Worm (Caenorhabditis elegans) whole organism, early embryonic: ENCODE results near the gene mex-5.

Experiments used
- B0310.2 ChIP-seq: sonication (generic microtip); optimal IDR thresholded peaks from 2 replicates; lab custom pipeline; 2016; ENCODE audit warnings: mild to moderate bottlenecking, missing genetic modification characterization, missing compliant biosample characterization
- F13C5.2 ChIP-seq: sonication (generic microtip); optimal IDR thresholded peaks from 2 replicates; lab custom pipeline; 2017; ENCODE audit warnings: mild to moderate bottlenecking, missing genetic modification characterization, inconsistent platforms, missing compliant biosample characterization
- aly-1 ChIP-seq: sonication (generic microtip); optimal IDR thresholded peaks from 2 replicates; lab custom pipeline; 2016; ENCODE audit warnings: missing genetic modification characterization, missing compliant biosample characterization
- ama-1 ChIP-seq: fragments of 150-350 bp; optimal IDR thresholded peaks from 2 replicates; lab custom pipeline; 2014
- ceh-13 ChIP-seq: fragments of 200-800 bp; sonication (Bioruptor generic); optimal IDR thresholded peaks from 2 replicates; lab custom pipeline; 2018; ENCODE audit warnings: mild to moderate bottlenecking, missing genetic modification characterization, missing compliant biosample characterization
- ceh-36 ChIP-seq: sonication (generic microtip); optimal IDR thresholded peaks from 2 replicates; lab custom pipeline; 2016; ENCODE audit warnings: missing genetic modification characterization, inconsistent platforms, missing compliant biosample characterization
- ets-7 ChIP-seq: sonication (generic microtip); optimal IDR thresholded peaks from 2 replicates; lab custom pipeline; 2016; ENCODE audit warnings: missing genotype, missing genetic modification characterization, missing compliant biosample characterization
- flt-1 ChIP-seq: fragments of 200-800 bp; sonication (Bioruptor generic); IDR thresholded peaks from 2 replicates; pipeline ENCODE4 v1.3.6; 2022; ENCODE audit warnings: missing genetic modification characterization, missing compliant biosample characterization
- hmbx-1 ChIP-seq: sonication (generic microtip); optimal IDR thresholded peaks from 2 replicates; lab custom pipeline; 2016; ENCODE audit warnings: mild to moderate bottlenecking, missing genetic modification characterization, missing compliant biosample characterization
- hmg-4 ChIP-seq: fragments of 200-800 bp; sonication (Bioruptor generic); optimal IDR thresholded peaks from 2 replicates; lab custom pipeline; 2018; ENCODE audit warnings: mild to moderate bottlenecking, missing genetic modification characterization, missing compliant biosample characterization
- hnd-1 ChIP-seq: sonication (generic microtip); optimal IDR thresholded peaks from 2 replicates; lab custom pipeline; 2016; ENCODE audit warnings: missing genetic modification characterization, missing compliant biosample characterization
- pes-1 ChIP-seq: fragments of 200-800 bp; sonication (Bioruptor generic); IDR thresholded peaks from 2 replicates; pipeline ENCODE4 v1.3.6; 2022; ENCODE audit warnings: missing genetic modification reagents, missing genetic modification characterization, missing compliant biosample characterization
- scrt-1 ChIP-seq: fragments of 200-800 bp; sonication (Bioruptor generic); IDR thresholded peaks from 2 replicates; pipeline ENCODE4 v1.3.6; 2022; ENCODE audit warnings: missing genetic modification characterization, missing compliant biosample characterization
- sea-1 ChIP-seq: fragments of 200-800 bp; sonication (Bioruptor generic); conservative IDR thresholded peaks from 2 replicates; pipeline ENCODE4 v1.3.6; 2022; ENCODE audit warnings: missing genetic modification characterization, missing compliant biosample characterization
- tbx-11 ChIP-seq: fragments of 200-800 bp; sonication (Bioruptor generic); IDR thresholded peaks from 2 replicates; pipeline ENCODE4 v1.3.6; 2022; ENCODE audit warnings: missing genetic modification characterization, missing compliant biosample characterization
- tbx-37 ChIP-seq: fragments of 200-800 bp; sonication (Bioruptor generic); conservative IDR thresholded peaks from 2 replicates; pipeline ENCODE4 v1.3.6; 2022; ENCODE audit warnings: missing genetic modification reagents, missing genetic modification characterization, missing compliant biosample characterization
- tra-4 ChIP-seq: sonication (generic microtip); optimal IDR thresholded peaks from 2 replicates; lab custom pipeline; 2017; ENCODE audit warnings: missing genetic modification characterization, missing compliant biosample characterization

Gene mex-5

DNA sequence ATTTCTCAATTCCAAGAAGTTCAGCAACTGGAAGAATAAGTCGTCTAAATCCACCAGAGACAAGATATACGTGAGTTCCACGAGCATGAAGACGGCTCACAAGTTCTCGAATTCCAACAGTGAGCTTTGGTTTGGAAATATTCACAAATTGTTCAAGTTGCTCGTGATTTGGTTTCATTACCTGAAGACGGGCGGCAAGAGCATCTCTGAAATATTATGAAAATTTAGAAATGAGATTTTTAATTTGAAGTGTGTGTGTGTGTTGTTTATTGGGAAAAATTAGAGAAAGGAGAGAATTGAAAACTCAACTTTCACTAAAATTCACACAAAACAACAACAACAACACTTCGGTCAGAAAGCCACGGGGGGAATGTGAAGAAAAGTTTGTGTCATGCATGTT is 37.2 kb downstream of the mex-5 start:
- TF ChIP-seq sea-1 (GFP tag; lab: Robert Waterston, UW) (no peak), tra-4 (tag; lab: Kevin White, UChicago) (no peak), ceh-36 (tag; lab: Kevin White, UChicago) (no peak), flt-1 (GFP tag; lab: Robert Waterston, UW) (no peak), tbx-37 (no peak), ama-1 (lab: Kevin White, UChicago) (no peak), tbx-11 (GFP tag; lab: Robert Waterston, UW) (no peak), ets-7 (tag; lab: Kevin White, UChicago) (no peak), hmbx-1 (tag; lab: Kevin White, UChicago) (no peak), hmg-4 (GFP tag; lab: Kevin White, UChicago) (no peak), ceh-13 (GFP tag; lab: Kevin White, UChicago) (no peak), F13C5.2 (no peak), hnd-1 (tag; lab: Kevin White, UChicago) (no peak), scrt-1 (GFP tag; lab: Robert Waterston, UW) (no peak)

- no peak for TF ChIP-seq ama-1 (lab: Kevin White, UChicago)
These were observed 38.7 kb downstream of the mex-5 start for ce11 chrIV:13392230-13392629.

DNA sequence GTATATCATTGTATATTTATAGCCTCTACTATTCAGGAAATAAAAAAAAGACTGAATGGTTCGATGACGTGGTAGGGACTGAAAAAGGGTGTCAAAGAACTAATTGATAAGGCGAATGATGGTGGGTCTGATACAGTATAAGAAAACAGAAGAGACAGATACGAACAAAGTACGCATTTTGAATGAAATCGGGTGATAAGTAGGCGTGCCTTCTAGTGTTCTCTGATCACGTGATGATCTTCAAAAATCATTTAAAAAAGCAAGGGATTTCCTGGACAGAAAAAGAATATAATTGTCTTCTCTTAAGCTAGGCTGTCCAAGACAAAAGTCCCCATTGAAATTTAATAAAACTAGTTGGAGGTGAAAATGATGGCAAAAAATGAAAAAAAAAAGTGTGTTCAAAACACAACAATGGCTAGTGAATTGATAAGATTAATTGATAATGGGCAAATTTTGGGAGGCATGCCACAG is 39.8 kb downstream of the mex-5 start:
- TF ChIP-seq pes-1 (no peak), ama-1 (lab: Kevin White, UChicago) (no peak), sea-1 (GFP tag; lab: Robert Waterston, UW) (no peak), aly-1 (no peak), scrt-1 (GFP tag; lab: Robert Waterston, UW) (no peak), B0310.2 (no peak), flt-1 (GFP tag; lab: Robert Waterston, UW) (no peak), hnd-1 (tag; lab: Kevin White, UChicago) (no peak), ceh-13 (GFP tag; lab: Kevin White, UChicago) (no peak), hmg-4 (GFP tag; lab: Kevin White, UChicago) (no peak), F13C5.2 (no peak), tra-4 (tag; lab: Kevin White, UChicago) (no peak), hmbx-1 (tag; lab: Kevin White, UChicago) (no peak), ceh-36 (tag; lab: Kevin White, UChicago) (no peak), tbx-11 (GFP tag; lab: Robert Waterston, UW) (no peak), tbx-37 (no peak), ets-7 (tag; lab: Kevin White, UChicago) (no peak)

ce11 chrIV:13394686-13395085 is 41.2 kb downstream of the mex-5 start:
- no peak for TF ChIP-seq sea-1 (GFP tag; lab: Robert Waterston, UW)
- TF ChIP-seq B0310.2 = no peak
- TF ChIP-seq flt-1 (GFP tag; lab: Robert Waterston, UW) = no peak
- TF ChIP-seq tra-4 (tag; lab: Kevin White, UChicago) = no peak
- no peak for TF ChIP-seq tbx-11 (GFP tag; lab: Robert Waterston, UW)
- TF ChIP-seq scrt-1 (GFP tag; lab: Robert Waterston, UW) = no peak
- no peak for TF ChIP-seq ama-1 (lab: Kevin White, UChicago)
- TF ChIP-seq F13C5.2 = no peak
- TF ChIP-seq hmg-4 (GFP tag; lab: Kevin White, UChicago) = no peak
- TF ChIP-seq ceh-13 (GFP tag; lab: Kevin White, UChicago) = no peak
- no peak for TF ChIP-seq tbx-37
- no peak for TF ChIP-seq pes-1
- TF ChIP-seq ets-7 (tag; lab: Kevin White, UChicago) = no peak
- TF ChIP-seq aly-1 = no peak
- TF ChIP-seq hmbx-1 (tag; lab: Kevin White, UChicago) = no peak
- no peak for TF ChIP-seq hnd-1 (tag; lab: Kevin White, UChicago)
- no peak for TF ChIP-seq ceh-36 (tag; lab: Kevin White, UChicago)

ce11 chrIV:13395255-13395654 is 41.7 kb downstream of the mex-5 start:
- TF ChIP-seq tbx-37 (no peak), F13C5.2 (peak; percentile 10), tra-4 (tag; lab: Kevin White, UChicago) (no peak), hmg-4 (GFP tag; lab: Kevin White, UChicago) (peak; percentile 53)

DNA sequence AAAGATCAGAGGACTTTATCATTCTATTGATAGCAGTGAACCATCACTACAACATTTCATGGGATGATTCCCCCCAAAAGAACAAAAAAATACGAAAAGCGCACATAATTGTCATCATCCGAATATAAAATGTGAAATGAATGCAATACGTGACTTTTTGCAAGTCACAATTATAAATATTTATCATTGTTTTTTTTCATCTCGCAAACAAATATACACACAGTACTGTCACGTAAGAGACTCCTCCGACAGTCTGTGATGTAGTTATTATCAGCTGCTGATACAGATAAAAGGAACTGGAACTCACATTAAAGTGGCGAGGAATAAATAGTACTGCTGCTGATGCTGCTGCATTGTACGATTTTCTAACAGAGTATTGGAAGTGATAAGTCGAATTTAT is 42.9 kb downstream of the mex-5 start:
- TF ChIP-seq hnd-1 (tag; lab: Kevin White, UChicago) = no peak
- TF ChIP-seq flt-1 (GFP tag; lab: Robert Waterston, UW) = no peak
- TF ChIP-seq aly-1 = no peak
- no peak for TF ChIP-seq hmbx-1 (tag; lab: Kevin White, UChicago)
- no peak for TF ChIP-seq tra-4 (tag; lab: Kevin White, UChicago)
- no peak for TF ChIP-seq ets-7 (tag; lab: Kevin White, UChicago)
- no peak for TF ChIP-seq tbx-37
- no peak for TF ChIP-seq tbx-11 (GFP tag; lab: Robert Waterston, UW)

DNA sequence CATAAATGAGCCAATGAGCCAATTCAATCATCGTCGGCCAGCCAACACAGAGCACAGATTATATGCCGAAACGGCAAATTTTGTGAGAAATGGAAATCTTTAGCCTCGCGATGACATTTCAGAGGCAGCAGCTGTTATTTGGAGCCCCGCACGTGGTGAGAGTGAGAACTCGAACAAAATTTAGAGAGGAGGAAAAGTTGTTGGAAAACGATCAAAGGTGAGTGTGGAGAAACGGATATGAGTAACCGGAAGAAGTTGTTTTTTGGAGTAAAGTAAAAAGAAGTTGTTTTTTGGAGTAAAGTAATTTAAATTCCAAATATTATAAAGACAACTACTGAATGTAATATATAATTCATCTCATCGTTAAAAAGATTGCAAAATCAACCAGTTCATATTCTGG is 45.2 kb downstream of the mex-5 start, which contains the start of gene Y62E10A.13:
Gene Y62E10A.13, minus strand, starts transcription at position 326 of the 400 bp plus-strand sequence.
- TF ChIP-seq hnd-1 (tag; lab: Kevin White, UChicago) (no peak), F13C5.2 (no peak), ceh-36 (tag; lab: Kevin White, UChicago) (no peak)
